Fruit fly (Drosophila melanogaster) Kc167 (cell line): ENCODE results near the gene Cdep.

Source experiments
- Myc ChIP-seq: fragments of >200 bp; optimal IDR thresholded peaks from 2 replicates; lab custom pipeline; 2017; ENCODE audit warnings: missing external identifiers
- Sin3A ChIP-seq: fragments of >200 bp; optimal IDR thresholded peaks from 2 replicates; lab custom pipeline; 2018; ENCODE audit warnings: missing external identifiers
- h ChIP-seq: fragments of >200 bp; optimal IDR thresholded peaks from 3 replicates; lab custom pipeline; 2018; ENCODE audit warnings: missing external identifiers
- insv ChIP-seq: fragments of >200 bp; optimal IDR thresholded peaks from 3 replicates; lab custom pipeline; 2018; ENCODE audit warnings: missing external identifiers
- psq ChIP-seq: fragments of >200 bp; optimal IDR thresholded peaks from 2 replicates; lab custom pipeline; 2017; ENCODE audit warnings: missing external identifiers
- ttk ChIP-seq: sonication (Bioruptor generic); optimal IDR thresholded peaks from 2 replicates; lab custom pipeline; 2017; ENCODE audit warnings: missing external identifiers

DNA sequence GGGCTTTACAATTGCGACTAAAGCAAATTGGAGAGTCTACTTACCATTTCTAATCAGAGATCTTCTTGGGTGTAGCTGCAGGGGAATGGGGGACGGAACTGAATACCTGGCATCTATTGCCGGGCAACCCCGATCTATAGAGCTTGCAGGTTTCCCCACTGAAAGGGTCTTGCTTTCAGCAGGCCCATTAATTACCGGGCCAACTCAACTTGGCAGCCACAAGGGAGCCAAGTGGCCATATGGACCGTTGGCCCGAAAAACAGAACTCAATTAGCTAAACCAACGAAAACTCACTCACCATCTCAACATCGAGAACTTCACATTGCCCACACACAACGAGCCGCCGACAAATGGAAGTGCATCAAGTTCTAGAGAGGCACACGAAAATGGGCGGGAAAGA is 31.9 kb upstream of the Cdep start, which contains the start of gene laf:
- TF ChIP-seq ttk (lab: Kevin White, UChicago) (no peak), h (lab: Kevin White, UChicago) (no peak), insv (no peak), Sin3A (no peak), psq (no peak), Myc (no peak)
